Fruit fly (Drosophila melanogaster) whole organism, adult: ENCODE measurements around the gene Zn72D.

Experiments used
- CG11617 ChIP-seq: fragments of 200-800 bp; sonication (Bioruptor generic); optimal IDR thresholded peaks from 2 replicates; lab custom pipeline; 2017; ENCODE audit warnings: mild to moderate bottlenecking, missing biosample characterization, missing genetic modification reagents, missing genetic modification characterization
- CG12768 ChIP-seq: fragments of 200-800 bp; sonication (Bioruptor generic); optimal IDR thresholded peaks from 2 replicates; lab custom pipeline; 2017; ENCODE audit warnings: missing biosample characterization, missing genetic modification characterization, mild to moderate bottlenecking, moderate library complexity, missing genetic modification reagents
- CG14711 ChIP-seq: fragments of 200-800 bp; sonication (Bioruptor generic); optimal IDR thresholded peaks from 2 replicates; lab custom pipeline; 2018; ENCODE audit warnings: missing biosample characterization, mild to moderate bottlenecking, missing genetic modification characterization, moderate library complexity
- CG1620 ChIP-seq: fragments of 200-800 bp; sonication (Bioruptor generic); optimal IDR thresholded peaks from 2 replicates; lab custom pipeline; 2016; ENCODE audit warnings: missing biosample characterization, missing genetic modification characterization
- CG33017 ChIP-seq: fragments of 200-800 bp; sonication (Bioruptor generic); optimal IDR thresholded peaks from 2 replicates; lab custom pipeline; 2018; ENCODE audit warnings: missing biosample characterization, mild to moderate bottlenecking, missing genetic modification characterization, moderate library complexity
- CG5204 ChIP-seq: fragments of 200-800 bp; sonication (Bioruptor generic); optimal IDR thresholded peaks from 2 replicates; lab custom pipeline; 2016; ENCODE audit warnings: missing biosample characterization, missing genetic modification characterization
- CG7045 ChIP-seq: fragments of 200-800 bp; sonication (Bioruptor generic); optimal IDR thresholded peaks from 2 replicates; lab custom pipeline; 2017; ENCODE audit warnings: missing biosample characterization, mild to moderate bottlenecking, missing genetic modification characterization
- CG7101 ChIP-seq: fragments of 200-800 bp; sonication (Bioruptor generic); optimal IDR thresholded peaks from 2 replicates; lab custom pipeline; 2018; ENCODE audit warnings: missing biosample characterization, mild to moderate bottlenecking, missing genetic modification characterization, moderate library complexity
- Clk ChIP-seq: fragments of 200-800 bp; sonication (Bioruptor generic); optimal IDR thresholded peaks from 2 replicates; lab custom pipeline; 2017; ENCODE audit warnings: missing biosample characterization, missing genetic modification characterization
- Crg-1 ChIP-seq: fragments of 200-800 bp; sonication (Bioruptor generic); optimal IDR thresholded peaks from 2 replicates; lab custom pipeline; 2016; ENCODE audit warnings: missing biosample characterization, missing genetic modification characterization
- Hr96 ChIP-seq: fragments of 200-800 bp; sonication (Bioruptor generic); optimal IDR thresholded peaks from 2 replicates; lab custom pipeline; 2016; ENCODE audit warnings: missing biosample characterization, missing genetic modification characterization
- Mnt ChIP-seq: fragments of 200-800 bp; sonication (Bioruptor generic); optimal IDR thresholded peaks from 2 replicates; lab custom pipeline; 2016; ENCODE audit warnings: missing biosample characterization, mild to moderate bottlenecking, missing genetic modification characterization
- bab1 ChIP-seq: fragments of 200-800 bp; sonication (Bioruptor generic); optimal IDR thresholded peaks from 3 replicates; lab custom pipeline; 2019; ENCODE audit warnings: missing biosample characterization, mild to moderate bottlenecking, missing genetic modification characterization, moderate library complexity
- cic ChIP-seq: fragments of 200-800 bp; sonication (Bioruptor generic); optimal IDR thresholded peaks from 2 replicates; lab custom pipeline; 2017; ENCODE audit warnings: missing biosample characterization, mild to moderate bottlenecking, missing genetic modification characterization, moderate library complexity
- cnc ChIP-seq, 2 experiments: fragments of >200 bp; optimal IDR thresholded peaks; 2 replicates each; lab custom pipeline; 2017
- kay ChIP-seq: fragments of 200-800 bp; sonication (Bioruptor generic); peaks from one replicate; lab custom pipeline; 2016; ENCODE audit warnings: missing biosample characterization, missing genetic modification characterization, borderline replicate concordance
- ovo ChIP-seq: fragments of 200-800 bp; sonication (Bioruptor generic); optimal IDR thresholded peaks from 2 replicates; lab custom pipeline; 2016; ENCODE audit warnings: missing biosample characterization, missing genetic modification characterization
- pad ChIP-seq: fragments of 200-800 bp; sonication (Bioruptor generic); optimal IDR thresholded peaks from 3 replicates; lab custom pipeline; 2017; ENCODE audit warnings: missing biosample characterization, missing genetic modification characterization, mild to moderate bottlenecking, moderate library complexity, missing genetic modification reagents
- tj ChIP-seq: fragments of 200-800 bp; sonication (Bioruptor generic); optimal IDR thresholded peaks from 3 replicates; lab custom pipeline; 2017; ENCODE audit warnings: missing biosample characterization, mild to moderate bottlenecking, missing genetic modification characterization, moderate library complexity
- toe ChIP-seq: fragments of 200-800 bp; sonication (Bioruptor generic); optimal IDR thresholded peaks from 2 replicates; lab custom pipeline; 2016; ENCODE audit warnings: missing biosample characterization, missing genetic modification characterization

Zn72D gene

dm6 chr3L:16159161-16160072 is 47.0 kb upstream of the Zn72D start:
- peak; percentile 94 for TF ChIP-seq kay (GFP tag; lab: Kevin White, UChicago)
- no peak for TF ChIP-seq cnc (optimal IDR thresholded peaks at IDR 0.05; lab: Kevin White, UChicago)
- no peak for TF ChIP-seq Clk (GFP tag; lab: Kevin White, UChicago)
- no peak for TF ChIP-seq CG5204 (GFP tag; lab: Kevin White, UChicago)
- peak; percentile 48 for TF ChIP-seq CG12768
- TF ChIP-seq cic (GFP tag; lab: Kevin White, UChicago) = peak; percentile 19

dm6 chr3L:16158322-16158721 is 45.9 kb upstream of the Zn72D start:
- TF ChIP-seq ovo (GFP tag; lab: Kevin White, UChicago) (no peak), cnc (optimal IDR thresholded peaks at IDR 0.05; lab: Kevin White, UChicago) (peak; percentile 0 to 62), Crg-1 (no peak), CG1620 (no peak), bab1 (GFP tag; lab: Kevin White, UChicago) (no peak), cic (GFP tag; lab: Kevin White, UChicago) (peak; percentile 50), CG11617 (no peak), pad (GFP tag; lab: Kevin White, UChicago) (no peak), toe (GFP tag; lab: Kevin White, UChicago) (no peak), tj (GFP tag; lab: Kevin White, UChicago) (no peak), Mnt (GFP tag; lab: Kevin White, UChicago) (no peak), Clk (GFP tag; lab: Kevin White, UChicago) (no peak), Hr96 (no peak), CG7101 (tag; lab: Kevin White, UChicago) (no peak)

- TF ChIP-seq cic (GFP tag; lab: Kevin White, UChicago) (no peak), toe (GFP tag; lab: Kevin White, UChicago) (no peak), tj (GFP tag; lab: Kevin White, UChicago) (no peak), cnc (optimal IDR thresholded peaks at IDR 0.05; lab: Kevin White, UChicago) (no peak), bab1 (GFP tag; lab: Kevin White, UChicago) (no peak), CG7101 (tag; lab: Kevin White, UChicago) (no peak), CG14711 (tag; lab: Kevin White, UChicago) (no peak)
Observed at dm6 chr3L:16157251-16158190, 45.1 kb upstream of the Zn72D start.

dm6 chr3L:16156788-16157208 is 44.4 kb upstream of the Zn72D start:
- TF ChIP-seq CG12768 (peak; percentile 12), ovo (GFP tag; lab: Kevin White, UChicago) (no peak), Mnt (GFP tag; lab: Kevin White, UChicago) (peak; percentile 86), cic (GFP tag; lab: Kevin White, UChicago) (peak; percentile 66)

- TF ChIP-seq CG33017 (tag; lab: Kevin White, UChicago) = no peak
- TF ChIP-seq cnc (optimal IDR thresholded peaks at IDR 0.05; lab: Kevin White, UChicago) = no peak
- TF ChIP-seq CG7045 = no peak
- TF ChIP-seq cic (GFP tag; lab: Kevin White, UChicago) = no peak
- no peak for TF ChIP-seq CG7101 (tag; lab: Kevin White, UChicago)
- TF ChIP-seq Crg-1 = no peak
- TF ChIP-seq CG5204 (GFP tag; lab: Kevin White, UChicago) = no peak
- no peak for TF ChIP-seq Mnt (GFP tag; lab: Kevin White, UChicago)
- TF ChIP-seq toe (GFP tag; lab: Kevin White, UChicago) = no peak
- TF ChIP-seq bab1 (GFP tag; lab: Kevin White, UChicago) = no peak
- no peak for TF ChIP-seq Hr96
- no peak for TF ChIP-seq CG11617
- no peak for TF ChIP-seq CG12768
- TF ChIP-seq ovo (GFP tag; lab: Kevin White, UChicago) = no peak
- no peak for TF ChIP-seq CG14711 (tag; lab: Kevin White, UChicago)
Observed at dm6 chr3L:16155547-16155946, 43.1 kb upstream of the Zn72D start.

dm6 chr3L:16153650-16154049 is 41.2 kb upstream of the Zn72D start:
- TF ChIP-seq Hr96 = no peak
- no peak for TF ChIP-seq bab1 (GFP tag; lab: Kevin White, UChicago)
- TF ChIP-seq CG14711 (tag; lab: Kevin White, UChicago) = no peak
- no peak for TF ChIP-seq pad (GFP tag; lab: Kevin White, UChicago)
- TF ChIP-seq Clk (GFP tag; lab: Kevin White, UChicago) = no peak
- TF ChIP-seq Mnt (GFP tag; lab: Kevin White, UChicago) = no peak
- TF ChIP-seq tj (GFP tag; lab: Kevin White, UChicago) = no peak
- TF ChIP-seq Crg-1 = no peak
- TF ChIP-seq toe (GFP tag; lab: Kevin White, UChicago) = no peak
- no peak for TF ChIP-seq CG7101 (tag; lab: Kevin White, UChicago)
- no peak for TF ChIP-seq cic (GFP tag; lab: Kevin White, UChicago)
- no peak for TF ChIP-seq ovo (GFP tag; lab: Kevin White, UChicago)
- no peak for TF ChIP-seq CG33017 (tag; lab: Kevin White, UChicago)
- no peak for TF ChIP-seq CG1620
- no peak for TF ChIP-seq cnc (optimal IDR thresholded peaks at IDR 0.05; lab: Kevin White, UChicago)
- no peak for TF ChIP-seq CG11617
